Fruit fly (Drosophila melanogaster): Measurements from ENCODE around the gene js.

js gene

DNA sequence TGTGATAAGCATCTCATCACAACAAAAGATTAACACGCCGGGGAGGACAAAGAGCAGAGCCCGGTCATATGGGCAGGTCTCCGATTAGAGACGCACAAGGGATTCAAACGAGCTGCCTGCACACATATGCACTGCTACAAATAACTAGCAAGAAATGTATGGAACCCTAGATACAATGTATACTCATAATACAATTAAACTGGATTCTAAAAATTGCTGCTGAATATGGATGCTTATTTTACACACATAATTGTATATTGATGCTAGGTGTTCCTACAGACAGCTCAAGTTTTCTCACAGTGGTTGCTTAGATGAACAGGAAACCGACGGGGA is 31.1 kb downstream of the js start (continued):
- TF ChIP-seq phol (tag; optimal IDR thresholded peaks at IDR 0.05): peak; percentile 78
- 0 out of 2 replicates have a peak, but pooled peaks have one; percentile 35 for TF ChIP-seq CG11696 (GFP tag; IDR thresholded peaks at IDR 0.05)
- TF ChIP-seq sisA (GFP tag; IDR thresholded peaks at IDR 0.05): peak; percentile 48; the same call in 1 of the 2 replicates
- TF ChIP-seq CG12236 (GFP tag; optimal IDR thresholded peaks at IDR 0.05): peak; percentile 50
- TF ChIP-seq CG11560 (tag; IDR thresholded peaks at IDR 0.05): no peak
- peak; percentile 75 for TF ChIP-seq fd102C (GFP tag; optimal IDR thresholded peaks at IDR 0.05)
- TF ChIP-seq sr (GFP tag; IDR thresholded peaks at IDR 0.05): no peak
- peak; percentile 41 for TF ChIP-seq ind (GFP tag; optimal IDR thresholded peaks at IDR 0.05)
- peak; percentile 24 for TF ChIP-seq jing (GFP tag; optimal IDR thresholded peaks at IDR 0.05)
- peak; percentile 65 to 80 for TF ChIP-seq chif (GFP tag; optimal IDR thresholded peaks at IDR 0.05)
- no peak for TF ChIP-seq prd (optimal IDR thresholded peaks at IDR 0.05)
- peak; percentile 90 for TF ChIP-seq prd (GFP tag; IDR thresholded peaks at IDR 0.05)
- TF ChIP-seq CG6654 (GFP tag; optimal IDR thresholded peaks at IDR 0.05): no peak
- no peak for TF ChIP-seq CG10565 (GFP tag; optimal IDR thresholded peaks at IDR 0.05)
- no peak for TF ChIP-seq CG13894 (tag; optimal IDR thresholded peaks at IDR 0.05)
- peak; percentile 66 for TF ChIP-seq fd96Cb (tag; optimal IDR thresholded peaks at IDR 0.05)
- TF ChIP-seq CTCF (GFP tag; optimal IDR thresholded peaks at IDR 0.05): no peak
- no peak for TF ChIP-seq CG9437 (GFP tag; optimal IDR thresholded peaks at IDR 0.05)
- peak; percentile 62 for TF ChIP-seq vvl (GFP tag; IDR thresholded peaks at IDR 0.05)
- 0 out of 2 replicates have a peak, but pooled peaks have one; percentile 6 for TF ChIP-seq cas (GFP tag; IDR thresholded peaks at IDR 0.05)
- TF ChIP-seq CG8388 (GFP tag; optimal IDR thresholded peaks at IDR 0.05): peak; percentile 60
- peak; percentile 50 for TF ChIP-seq CG10366 (GFP tag; IDR thresholded peaks at IDR 0.05)
- no peak for TF ChIP-seq CG4707 (GFP tag; optimal IDR thresholded peaks at IDR 0.05)
- TF ChIP-seq CG4730 (GFP tag; IDR thresholded peaks at IDR 0.05): peak; percentile 28; the same call in 1 of the 2 replicates
- TF ChIP-seq CG9609 (GFP tag; optimal IDR thresholded peaks at IDR 0.05): peak; percentile 55
- no peak for TF ChIP-seq Ravus (GFP tag; IDR thresholded peaks at IDR 0.05)
- TF ChIP-seq Spps (tag; optimal IDR thresholded peaks at IDR 0.05): peak; percentile 78
- TF ChIP-seq dmrt99B (tag; optimal IDR thresholded peaks at IDR 0.05): peak; percentile 37
- no peak for TF ChIP-seq nau (GFP tag; optimal IDR thresholded peaks at IDR 0.05)
- TF ChIP-seq CG17361 (GFP tag; IDR thresholded peaks at IDR 0.05): peak; percentile 29; the same call in 1 of the 3 replicates
- TF ChIP-seq CG17912 (GFP tag; optimal IDR thresholded peaks at IDR 0.05): no peak
- TF ChIP-seq Hsf (GFP tag; optimal IDR thresholded peaks at IDR 0.05): peak; percentile 46
- no peak for TF ChIP-seq ase (GFP tag; IDR thresholded peaks at IDR 0.05)
- peak; percentile 2 for TF ChIP-seq CG4617 (GFP tag; optimal IDR thresholded peaks at IDR 0.05; ENCODE audit: borderline replicate concordance)
- 0 out of 2 replicates have a peak, but pooled peaks have one; percentile 17 for TF ChIP-seq E2f2 (GFP tag; IDR thresholded peaks at IDR 0.05)
- no peak for TF ChIP-seq CG5953 (GFP tag; IDR thresholded peaks at IDR 0.05)
- TF ChIP-seq CG7271 (tag; optimal IDR thresholded peaks at IDR 0.05): peak; percentile 38
- TF ChIP-seq hb (GFP tag; IDR thresholded peaks at IDR 0.05; ENCODE audit: partially characterized antibody): no peak
- peak; percentile 45 for TF ChIP-seq ap (GFP tag; IDR thresholded peaks at IDR 0.05)
- TF ChIP-seq trh (GFP tag; optimal IDR thresholded peaks at IDR 0.05): no peak
- TF ChIP-seq CG7786 (GFP tag; optimal IDR thresholded peaks at IDR 0.05): peak; percentile 51
- TF ChIP-seq Fer1 (GFP tag; optimal IDR thresholded peaks at IDR 0.05): no peak
- peak; percentile 5 for TF ChIP-seq psq (GFP tag; optimal IDR thresholded peaks at IDR 0.05)
- peak; percentile 61 for TF ChIP-seq CG6689 (GFP tag; IDR thresholded peaks at IDR 0.05)
- peak; percentile 83 for TF ChIP-seq ara (GFP tag; IDR thresholded peaks at IDR 0.05)
- no peak for TF ChIP-seq amos (GFP tag; IDR thresholded peaks at IDR 0.05; ENCODE audit: partially characterized antibody)
- TF ChIP-seq Gug (GFP tag; IDR thresholded peaks at IDR 0.05): peak; percentile 23; the same call in 2 of the 4 replicates
- TF ChIP-seq knrl (GFP tag; IDR thresholded peaks at IDR 0.05; ENCODE audit: partially characterized antibody): no peak
- peak; percentile 55 for TF ChIP-seq NC2β (GFP tag; optimal IDR thresholded peaks at IDR 0.05)
- peak; percentile 43 for TF ChIP-seq CG12155 (GFP tag; optimal IDR thresholded peaks at IDR 0.05)
- no peak for TF ChIP-seq Hey (tag; optimal IDR thresholded peaks at IDR 0.05)
- TF ChIP-seq Xbp1 (GFP tag; optimal IDR thresholded peaks at IDR 0.05): peak; percentile 40
- no peak for TF ChIP-seq danr (GFP tag; IDR thresholded peaks at IDR 0.05)
